Fruit fly (Drosophila melanogaster): ENCODE data around the gene Gr64c.

Gr64c gene

dm6 chr3L:4044497-4044896 lies 16.1 kb downstream of the Gr64c start (continued):
- no peak for TF ChIP-seq CG15514 (GFP tag; optimal IDR thresholded peaks at IDR 0.05)
- no peak for TF ChIP-seq CG11723 (GFP tag; optimal IDR thresholded peaks at IDR 0.05)
- TF ChIP-seq Eip74EF (GFP tag; optimal IDR thresholded peaks at IDR 0.05), result peak in 1 of 2 experiments; percentile 49
- peak; percentile 4 for TF ChIP-seq Blimp-1 (GFP tag; optimal IDR thresholded peaks at IDR 0.05)
- TF ChIP-seq hkb (optimal IDR thresholded peaks at IDR 0.05), result no peak
- TF ChIP-seq hkb (GFP tag; IDR thresholded peaks at IDR 0.05), result no peak
- TF ChIP-seq CG14441 (GFP tag; IDR thresholded peaks at IDR 0.05), result peak; percentile 41
- TF ChIP-seq Asciz (GFP tag; optimal IDR thresholded peaks at IDR 0.05), result peak; percentile 16
- 0 out of 3 replicates have a peak, but pooled peaks have one; percentile 9 for TF ChIP-seq row (GFP tag; IDR thresholded peaks at IDR 0.05)
- no peak for TF ChIP-seq CG17568 (GFP tag; optimal IDR thresholded peaks at IDR 0.05)
- peak; percentile 32 for TF ChIP-seq Oli (tag; optimal IDR thresholded peaks at IDR 0.05)
- TF ChIP-seq CG1024 (GFP tag; IDR thresholded peaks at IDR 0.05), result no peak
- peak; percentile 7 for TF ChIP-seq CG8924 (tag; optimal IDR thresholded peaks at IDR 0.05)
- TF ChIP-seq CG32772 (GFP tag; IDR thresholded peaks at IDR 0.05), result no peak
- TF ChIP-seq ase (GFP tag; IDR thresholded peaks at IDR 0.05), result peak; percentile 48; the same call in 1 of the 3 replicates
- no peak for TF ChIP-seq CG12104 (GFP tag; optimal IDR thresholded peaks at IDR 0.05)
- peak; percentile 36; the same call in 1 of the 2 replicates for TF ChIP-seq Ptx1 (GFP tag; IDR thresholded peaks at IDR 0.05)
- no peak for TF ChIP-seq gro (GFP tag; optimal IDR thresholded peaks at IDR 0.05)
- TF ChIP-seq sens (GFP tag), result peak; percentile 20
- TF ChIP-seq unpg (GFP tag; optimal IDR thresholded peaks at IDR 0.05), result peak; percentile 29
- TF ChIP-seq CG9437 (GFP tag; optimal IDR thresholded peaks at IDR 0.05), result no peak
- peak; percentile 55 for TF ChIP-seq Sox102F (GFP tag; optimal IDR thresholded peaks at IDR 0.05)
- no peak for TF ChIP-seq Opbp (GFP tag; IDR thresholded peaks at IDR 0.05; ENCODE audit: partially characterized antibody)
- no peak for TF ChIP-seq gce (GFP tag; IDR thresholded peaks at IDR 0.05)
- no peak for TF ChIP-seq az2 (GFP tag; optimal IDR thresholded peaks at IDR 0.05)
- 0 out of 2 replicates have a peak, but pooled peaks have one; percentile 17 for TF ChIP-seq Xrp1 (GFP tag; IDR thresholded peaks at IDR 0.05)
- no peak for TF ChIP-seq lola (GFP tag; optimal IDR thresholded peaks at IDR 0.05)
- TF ChIP-seq gem (tag; optimal IDR thresholded peaks at IDR 0.05), result peak; percentile 46
- TF ChIP-seq grau (tag; optimal IDR thresholded peaks at IDR 0.05), result peak; percentile 18
- peak; percentile 52 for TF ChIP-seq CG11504 (tag; optimal IDR thresholded peaks at IDR 0.05)
- TF ChIP-seq sd (tag; optimal IDR thresholded peaks at IDR 0.05), result peak; percentile 55
- peak; percentile 2 for TF ChIP-seq phol (tag; optimal IDR thresholded peaks at IDR 0.05)
- 0 out of 2 replicates have a peak, but pooled peaks have one; percentile 6 for TF ChIP-seq esg (GFP tag; conservative IDR thresholded peaks at IDR 0.05)
- no peak for TF ChIP-seq CG34422 (GFP tag; IDR thresholded peaks at IDR 0.05)
- TF ChIP-seq slp2 (GFP tag; optimal IDR thresholded peaks at IDR 0.05), result no peak
- no peak for TF ChIP-seq salm (tag; optimal IDR thresholded peaks at IDR 0.05)
- TF ChIP-seq B-H1 (GFP tag; IDR thresholded peaks at IDR 0.05), result no peak
- TF ChIP-seq CG12744 (GFP tag; optimal IDR thresholded peaks at IDR 0.05), result no peak
- TF ChIP-seq nau (GFP tag; optimal IDR thresholded peaks at IDR 0.05), result no peak
- no peak for TF ChIP-seq Gug (GFP tag; IDR thresholded peaks at IDR 0.05)
- no peak for TF ChIP-seq dpn (GFP tag; optimal IDR thresholded peaks at IDR 0.05)
- no peak for TF ChIP-seq CG8089 (GFP tag; optimal IDR thresholded peaks at IDR 0.05)

Data from whole organism, embryonic.